Fruit fly (Drosophila melanogaster) whole organism, prepupa: ENCODE measurements around the gene Eig71Ec.

Source experiments
- Blimp-1 ChIP-seq: fragments of 200-800 bp; sonication (Bioruptor generic); optimal IDR thresholded peaks from 3 replicates; lab custom pipeline; 2017; ENCODE audit warnings: missing biosample characterization, missing genetic modification characterization, mild to moderate bottlenecking, moderate library complexity, missing genetic modification reagents
- CG10631 ChIP-seq: fragments of 200-800 bp; sonication (Bioruptor generic); optimal IDR thresholded peaks from 2 replicates; lab custom pipeline; 2016; ENCODE audit warnings: missing biosample characterization, missing genetic modification characterization
- CG10669 ChIP-seq: fragments of 200-800 bp; sonication (Bioruptor generic); optimal IDR thresholded peaks from 3 replicates; lab custom pipeline; 2018; ENCODE audit warnings: missing biosample characterization, mild to moderate bottlenecking, missing genetic modification characterization, moderate library complexity
- CG11762 ChIP-seq: fragments of 200-800 bp; sonication (Bioruptor generic); optimal IDR thresholded peaks from 3 replicates; lab custom pipeline; 2016; ENCODE audit warnings: missing biosample characterization, missing genetic modification characterization; ENCODE audit not compliant: insufficient read depth
- CG11902 ChIP-seq: fragments of 200-800 bp; sonication (Bioruptor generic); optimal IDR thresholded peaks from 3 replicates; lab custom pipeline; 2016; ENCODE audit warnings: missing biosample characterization, missing genetic modification characterization
- CG15336 ChIP-seq: fragments of 200-800 bp; sonication (Bioruptor generic); IDR thresholded peaks from 2 replicates; pipeline ENCODE4 v1.3.6; 2022; ENCODE audit warnings: missing biosample characterization, missing genetic modification characterization
- CG1621 ChIP-seq: fragments of 200-800 bp; sonication (Bioruptor generic); optimal IDR thresholded peaks from 3 replicates; lab custom pipeline; 2018; ENCODE audit warnings: missing biosample characterization, mild to moderate bottlenecking, missing genetic modification characterization
- CG16779 ChIP-seq: fragments of 200-800 bp; sonication (Bioruptor generic); optimal IDR thresholded peaks from 3 replicates; lab custom pipeline; 2017; ENCODE audit warnings: missing biosample characterization, mild to moderate bottlenecking, missing genetic modification characterization
- CG3032 ChIP-seq: fragments of 200-800 bp; optimal IDR thresholded peaks from 2 replicates; lab custom pipeline; 2019; ENCODE audit warnings: missing biosample characterization, mild to moderate bottlenecking, missing genetic modification characterization, moderate library complexity
- CG34406 ChIP-seq: fragments of 200-800 bp; sonication (Bioruptor generic); optimal IDR thresholded peaks from 3 replicates; lab custom pipeline; 2016; ENCODE audit warnings: missing biosample characterization, missing genetic modification characterization
- CG6163 ChIP-seq: fragments of 200-800 bp; sonication (Bioruptor generic); IDR thresholded peaks from 3 replicates; pipeline ENCODE4 v1.3.6; 2022; ENCODE audit warnings: missing biosample characterization, missing genetic modification characterization
- CG6276 ChIP-seq: fragments of 200-800 bp; sonication (Bioruptor generic); optimal IDR thresholded peaks from 2 replicates; lab custom pipeline; 2017; ENCODE audit warnings: missing biosample characterization, mild to moderate bottlenecking, missing genetic modification characterization
- CG6808 ChIP-seq: fragments of 200-800 bp; sonication (Bioruptor generic); optimal IDR thresholded peaks from 3 replicates; lab custom pipeline; 2017; ENCODE audit warnings: missing biosample characterization, missing genetic modification characterization, mild to moderate bottlenecking, moderate library complexity, missing genetic modification reagents
- CG8319 ChIP-seq: fragments of 200-800 bp; sonication (Bioruptor generic); optimal IDR thresholded peaks from 3 replicates; lab custom pipeline; 2016; ENCODE audit warnings: missing biosample characterization, missing genetic modification characterization
- CG8632 ChIP-seq: fragments of 200-800 bp; sonication (Bioruptor generic); optimal IDR thresholded peaks from 3 replicates; lab custom pipeline; 2016; ENCODE audit warnings: missing biosample characterization, missing genetic modification characterization
- CG9139 ChIP-seq: fragments of 200-800 bp; sonication (Bioruptor generic); optimal IDR thresholded peaks from 3 replicates; lab custom pipeline; 2017; ENCODE audit warnings: missing biosample characterization, mild to moderate bottlenecking, missing genetic modification characterization
- Eip78C ChIP-seq: fragments of 200-800 bp; sonication (Bioruptor generic); peaks from one replicate; lab custom pipeline; 2016; ENCODE audit warnings: missing biosample characterization, missing genetic modification characterization
- Ets96B ChIP-seq: fragments of 200-800 bp; optimal IDR thresholded peaks from 2 replicates; lab custom pipeline; 2019; ENCODE audit warnings: missing biosample characterization, mild to moderate bottlenecking, missing genetic modification characterization, moderate library complexity
- Gug ChIP-seq: fragments of 200-800 bp; sonication (Bioruptor generic); IDR thresholded peaks from 2 replicates; pipeline ENCODE4 v1.3.6; 2022; ENCODE audit warnings: missing biosample characterization, missing genetic modification characterization
- Hr38 ChIP-seq: sonication (Bioruptor generic); optimal IDR thresholded peaks from 2 replicates; lab custom pipeline; 2016; ENCODE audit warnings: missing biosample characterization, missing genetic modification characterization
- Hr39 ChIP-seq: fragments of 200-800 bp; sonication (Bioruptor generic); optimal IDR thresholded peaks from 2 replicates; lab custom pipeline; 2016; ENCODE audit warnings: missing biosample characterization, missing genetic modification characterization
- Hr4 ChIP-seq: fragments of 200-800 bp; sonication (Bioruptor generic); optimal IDR thresholded peaks from 3 replicates; lab custom pipeline; 2016; ENCODE audit warnings: missing biosample characterization, missing genetic modification characterization
- Lpt ChIP-seq: fragments of 200-800 bp; sonication (Bioruptor generic); optimal IDR thresholded peaks from 3 replicates; lab custom pipeline; 2016; ENCODE audit warnings: missing biosample characterization, missing genetic modification characterization
- Smox ChIP-seq: fragments of 200-800 bp; sonication (Bioruptor generic); optimal IDR thresholded peaks from 3 replicates; lab custom pipeline; 2016; ENCODE audit warnings: missing biosample characterization, missing genetic modification characterization
- Sox102F ChIP-seq: fragments of 200-800 bp; sonication (Bioruptor generic); optimal IDR thresholded peaks from 2 replicates; lab custom pipeline; 2016; ENCODE audit warnings: missing biosample characterization, mild to moderate bottlenecking, missing genetic modification characterization
- Sox15 ChIP-seq: fragments of 200-800 bp; sonication (Bioruptor generic); optimal IDR thresholded peaks from 3 replicates; lab custom pipeline; 2016; ENCODE audit warnings: missing biosample characterization, missing genetic modification characterization
- achi ChIP-seq: fragments of 200-800 bp; sonication (Bioruptor generic); optimal IDR thresholded peaks from 3 replicates; lab custom pipeline; 2016; ENCODE audit warnings: missing biosample characterization, missing genetic modification characterization
- cyc ChIP-seq: fragments of 200-800 bp; sonication (Bioruptor generic); optimal IDR thresholded peaks from 3 replicates; lab custom pipeline; 2016; ENCODE audit warnings: missing biosample characterization, missing genetic modification characterization
- dac ChIP-seq: fragments of 200-800 bp; sonication (Bioruptor generic); optimal IDR thresholded peaks from 2 replicates; lab custom pipeline; 2017; ENCODE audit warnings: missing biosample characterization, mild to moderate bottlenecking, missing genetic modification characterization
- dsx ChIP-seq: fragments of 200-800 bp; optimal IDR thresholded peaks from 3 replicates; lab custom pipeline; 2019; ENCODE audit warnings: missing biosample characterization, mild to moderate bottlenecking, missing genetic modification characterization, moderate library complexity; ENCODE audit not compliant: poor library complexity, severe bottlenecking
- eg ChIP-seq: fragments of 200-800 bp; sonication (Bioruptor generic); IDR thresholded peaks from 3 replicates; pipeline ENCODE4 v1.3.6; 2022; ENCODE audit warnings: missing biosample characterization, missing genetic modification characterization
- fkh ChIP-seq: fragments of 200-800 bp; sonication (Bioruptor generic); optimal IDR thresholded peaks from 3 replicates; lab custom pipeline; 2017; ENCODE audit warnings: missing biosample characterization, mild to moderate bottlenecking, missing genetic modification characterization, moderate library complexity
- net ChIP-seq: fragments of 200-800 bp; sonication (Bioruptor generic); optimal IDR thresholded peaks from 3 replicates; lab custom pipeline; 2016; ENCODE audit warnings: missing biosample characterization, missing genetic modification characterization
- pdm3 ChIP-seq: fragments of 200-800 bp; sonication (Bioruptor generic); optimal IDR thresholded peaks from 3 replicates; lab custom pipeline; 2016; ENCODE audit warnings: missing biosample characterization, missing genetic modification characterization
- salr ChIP-seq, 2 experiments: fragments of 200-800 bp; sonication (Bioruptor generic); optimal IDR thresholded peaks; 3 replicates each; lab custom pipeline; 2016 to 2018; ENCODE audit warnings: missing biosample characterization in 2 of 2, missing genetic modification characterization in 2 of 2, mild to moderate bottlenecking in 1 of 2
- ss ChIP-seq, 2 experiments: fragments of 200-800 bp; sonication (Bioruptor generic); optimal IDR thresholded peaks; 2 replicates in 1 of 2; 3 replicates in 1 of 2; lab custom pipeline; 2017 to 2018; ENCODE audit warnings: mild to moderate bottlenecking in 2 of 2, missing biosample characterization in 2 of 2, missing genetic modification characterization in 2 of 2, moderate library complexity in 1 of 2
- svp ChIP-seq: fragments of 200-800 bp; sonication (Bioruptor generic); peaks from one replicate; lab custom pipeline; 2016; ENCODE audit warnings: missing biosample characterization, missing genetic modification characterization

Gene Eig71Ec

DNA sequence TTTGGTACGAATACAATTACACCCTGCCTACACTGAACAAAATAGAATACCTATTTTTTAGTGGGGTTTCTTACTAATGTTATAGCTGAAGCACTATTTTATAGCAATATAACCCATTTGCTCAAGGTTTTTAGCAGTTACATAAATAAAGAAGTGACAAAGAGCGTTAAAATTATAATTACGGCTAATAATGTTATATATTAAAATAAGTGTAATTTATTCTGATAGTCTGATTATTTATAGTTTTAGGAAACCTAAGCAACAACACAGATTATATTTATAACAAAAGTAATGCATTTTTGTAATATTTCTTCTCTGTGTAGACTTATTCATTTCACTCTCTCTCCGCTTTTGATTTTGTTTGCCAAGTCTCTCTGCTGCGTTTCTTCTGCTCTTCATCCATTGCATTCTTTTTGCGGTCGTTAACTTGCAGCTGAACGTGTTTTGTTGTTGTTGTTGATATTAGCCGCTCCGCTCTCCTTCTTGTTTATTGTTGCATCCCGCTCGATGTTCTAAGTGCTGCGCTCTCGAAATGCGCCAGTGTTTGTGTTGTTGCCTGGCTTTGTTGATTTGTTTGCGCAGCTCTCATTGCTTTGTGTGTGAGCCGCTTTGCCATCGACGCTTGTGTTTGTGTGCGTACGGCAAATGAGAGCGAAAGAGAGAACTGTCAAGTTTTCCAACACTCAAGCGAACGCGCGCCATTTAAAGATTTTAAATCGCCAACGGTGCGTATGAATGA lies 26.2 kb downstream of the Eig71Ec start (continued):
- TF ChIP-seq CG10669 (GFP tag; lab: Kevin White, UChicago) (peak; percentile 90), CG9139 (GFP tag; lab: Kevin White, UChicago) (peak; percentile 87), Gug (peak; percentile 91; the same call in 1 of the 2 replicates), CG3032 (tag; lab: Kevin White, UChicago) (peak; percentile 95), CG11762 (GFP tag; lab: Kevin White, UChicago) (peak; percentile 95), Sox15 (peak; percentile 94), CG6276 (GFP tag; lab: Kevin White, UChicago) (peak; percentile 97), dac (GFP tag; lab: Kevin White, UChicago) (peak; percentile 72), CG8319 (GFP tag; lab: Kevin White, UChicago) (peak; percentile 89), Hr39 (peak; percentile 89), fkh (GFP tag; lab: Kevin White, UChicago) (peak; percentile 89), salr (GFP tag; optimal IDR thresholded peaks at IDR 0.05; lab: Kevin White, UChicago) (peak; percentile 73 to 99), Lpt (GFP tag; lab: Kevin White, UChicago) (peak; percentile 95), Hr38 (GFP tag; lab: Kevin White, UChicago) (no peak), Smox (peak; percentile 94), CG11902 (GFP tag; lab: Kevin White, UChicago) (peak; percentile 91), CG10631 (GFP tag; lab: Kevin White, UChicago) (peak; percentile 98), dsx (GFP tag; lab: Kevin White, UChicago) (peak; percentile 88), CG16779 (tag; lab: Kevin White, UChicago) (peak; percentile 95), Ets96B (tag; lab: Kevin White, UChicago) (peak; percentile 94), CG34406 (GFP tag; lab: Kevin White, UChicago) (peak; percentile 97), svp (GFP tag; lab: Kevin White, UChicago) (peak; percentile 95), Blimp-1 (GFP tag; lab: Kevin White, UChicago) (peak; percentile 94), CG15336 (peak; percentile 96), CG8632 (GFP tag; lab: Kevin White, UChicago) (peak; percentile 97), Eip78C (GFP tag; lab: Kevin White, UChicago) (peak; percentile 98), net (GFP tag; lab: Kevin White, UChicago) (peak; percentile 92), CG6808 (GFP tag; lab: Kevin White, UChicago) (peak; percentile 89), CG1621 (tag; lab: Kevin White, UChicago) (peak; percentile 81), Sox102F (GFP tag; lab: Kevin White, UChicago) (peak; percentile 77), pdm3 (GFP tag; lab: Kevin White, UChicago) (peak; percentile 94), Hr4 (GFP tag; lab: Kevin White, UChicago) (peak; percentile 94), achi (peak; percentile 97), CG6163 (GFP tag; lab: Robert Waterston, UW) (peak; percentile 88)

dm6 chr3L:15624944-15625610 lies 27.0 kb downstream of the Eig71Ec start:
- TF ChIP-seq svp (GFP tag; lab: Kevin White, UChicago) = peak; percentile 59
- TF ChIP-seq CG15336 = peak; percentile 41; the same call in 1 of the 2 replicates
- peak; percentile 16; the same call in 1 of the 3 replicates for TF ChIP-seq eg (GFP tag; lab: Robert Waterston, UW)
- TF ChIP-seq achi = no peak
- TF ChIP-seq, all 60 proteins: peak for 3

DNA sequence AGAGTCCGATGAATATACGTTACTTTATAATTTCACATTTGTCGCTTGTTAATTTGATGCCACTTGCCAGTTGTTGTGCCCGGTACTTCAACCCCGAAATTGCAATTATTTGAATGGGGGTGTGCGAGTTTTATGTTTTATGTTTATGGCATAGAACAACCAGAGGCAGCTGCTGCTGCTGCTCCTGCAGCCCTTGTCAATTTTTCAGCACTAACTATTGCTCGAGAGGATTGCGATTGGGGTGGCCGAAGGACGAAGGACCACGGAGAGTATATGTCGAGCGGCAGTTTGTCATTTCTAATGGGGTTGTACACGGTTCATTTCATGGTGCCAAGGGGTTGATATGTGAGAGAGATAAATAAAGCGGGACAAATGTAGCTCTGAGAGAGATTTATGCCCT lies 28.0 kb downstream of the Eig71Ec start:
- TF ChIP-seq cyc (GFP tag; lab: Kevin White, UChicago) (no peak), ss (GFP tag; optimal IDR thresholded peaks at IDR 0.05; lab: Kevin White, UChicago) (no peak), CG1621 (tag; lab: Kevin White, UChicago) (no peak), CG15336 (no peak), Hr38 (GFP tag; lab: Kevin White, UChicago) (no peak), svp (GFP tag; lab: Kevin White, UChicago) (peak; percentile 13)
